Worm (Caenorhabditis elegans) whole organism, late embryonic: ENCODE results near the gene znf-474.

ENCODE experiments used
- C08G9.2 ChIP-seq: sonication (generic microtip); optimal IDR thresholded peaks from 2 replicates; lab custom pipeline; 2016; ENCODE audit warnings: mild to moderate bottlenecking, missing genetic modification characterization, moderate library complexity, missing compliant biosample characterization
- T23F11.4 ChIP-seq: fragments of 200-800 bp; sonication (Bioruptor generic); optimal IDR thresholded peaks from 2 replicates; lab custom pipeline; 2018; ENCODE audit warnings: mild to moderate bottlenecking, missing genetic modification characterization, missing compliant biosample characterization
- ama-1 ChIP-seq: fragments of 150-350 bp; optimal IDR thresholded peaks from 2 replicates; lab custom pipeline; 2014
- ceh-9 ChIP-seq: sonication (generic microtip); optimal IDR thresholded peaks from 2 replicates; lab custom pipeline; 2016; ENCODE audit warnings: mild to moderate bottlenecking, missing genetic modification characterization, inconsistent platforms, missing compliant biosample characterization
- rnt-1 ChIP-seq: sonication (generic microtip); optimal IDR thresholded peaks from 2 replicates; lab custom pipeline; 2016; ENCODE audit warnings: missing genetic modification characterization, missing compliant biosample characterization
- ttx-3 ChIP-seq: sonication (generic microtip); optimal IDR thresholded peaks from 2 replicates; lab custom pipeline; 2016; ENCODE audit warnings: missing genetic modification reagents, missing genetic modification characterization, missing compliant biosample characterization
- zip-5 ChIP-seq: sonication (generic microtip); optimal IDR thresholded peaks from 2 replicates; lab custom pipeline; 2016; ENCODE audit warnings: missing genetic modification characterization, missing compliant biosample characterization

- no peak for TF ChIP-seq rnt-1
- TF ChIP-seq C08G9.2 (tag; lab: Kevin White, UChicago): no peak
- no peak for TF ChIP-seq zip-5 (tag; lab: Kevin White, UChicago)
- TF ChIP-seq ceh-9 (tag; lab: Kevin White, UChicago): no peak
- no peak for TF ChIP-seq ttx-3 (tag; lab: Kevin White, UChicago)
- TF ChIP-seq ama-1 (lab: Kevin White, UChicago): no peak
- no peak for TF ChIP-seq T23F11.4
Observed at ce11 chrX:12188280-12189071, 38.8 kb downstream of the znf-474 start.
